Fruit fly (Drosophila melanogaster): ENCODE data around the gene Gr77a.

Gene Gr77a

DNA sequence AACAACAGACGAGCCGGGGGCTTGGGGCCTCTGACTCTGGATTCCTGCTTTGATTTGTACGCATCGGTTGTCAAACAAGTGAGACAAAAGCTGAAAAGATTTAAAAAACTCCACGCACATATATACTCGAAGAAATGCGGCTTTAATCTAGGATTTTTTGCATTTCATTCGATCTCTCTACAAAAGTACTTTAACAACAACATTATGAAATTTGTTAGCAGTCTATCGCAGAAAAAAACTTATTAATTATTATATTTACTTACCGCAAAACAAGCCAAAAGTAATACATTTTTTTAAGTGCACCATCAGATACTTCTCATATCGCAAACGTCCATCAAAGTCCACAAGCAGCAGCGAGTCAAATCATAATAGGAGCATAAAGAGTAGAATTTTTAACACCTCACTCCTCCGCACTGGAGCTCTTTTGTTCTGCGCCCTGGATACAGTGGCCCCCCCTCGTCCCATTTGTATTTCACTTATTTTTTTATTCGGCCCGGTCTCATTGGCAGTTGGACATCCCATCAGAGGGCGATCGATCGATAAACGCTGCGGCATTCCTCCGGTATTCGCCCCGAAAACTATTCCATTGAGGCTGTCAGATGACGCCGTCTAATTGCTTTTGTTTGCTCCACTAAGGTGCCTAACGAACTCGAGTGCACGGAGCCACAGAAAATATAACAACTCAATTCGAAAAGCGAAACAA is 28.6 kb downstream of the Gr77a start (continued):
- TF ChIP-seq CG10565 (GFP tag; optimal IDR thresholded peaks at IDR 0.05) (no peak), CG3995 (GFP tag; optimal IDR thresholded peaks at IDR 0.05) (no peak), HLH54F (GFP tag; optimal IDR thresholded peaks at IDR 0.05) (no peak), CG2120 (GFP tag; optimal IDR thresholded peaks at IDR 0.05) (peak; percentile 22), Meics (GFP tag; optimal IDR thresholded peaks at IDR 0.05) (peak; percentile 15), CG2889 (GFP tag; IDR thresholded peaks at IDR 0.05) (no peak), CG12236 (GFP tag; optimal IDR thresholded peaks at IDR 0.05) (no peak), oc (tag; optimal IDR thresholded peaks at IDR 0.05) (peak; percentile 44), CG12391 (tag; optimal IDR thresholded peaks at IDR 0.05) (peak; percentile 55), da (GFP tag; optimal IDR thresholded peaks at IDR 0.05) (no peak), CG1602 (GFP tag; optimal IDR thresholded peaks at IDR 0.05) (peak; percentile 30), CG17802 (tag; optimal IDR thresholded peaks at IDR 0.05) (no peak), CG31388 (GFP tag; optimal IDR thresholded peaks at IDR 0.05) (peak; percentile 2), Atf6 (GFP tag; IDR thresholded peaks at IDR 0.05) (0 out of 2 replicates have a peak, but pooled peaks have one; percentile 15), tup (GFP tag; optimal IDR thresholded peaks at IDR 0.05) (no peak), CG10267 (tag; optimal IDR thresholded peaks at IDR 0.05) (peak; percentile 52), Nf-YB (GFP tag; optimal IDR thresholded peaks at IDR 0.05) (peak; percentile 8), CG33557 (GFP tag; optimal IDR thresholded peaks at IDR 0.05) (no peak), gce (GFP tag; IDR thresholded peaks at IDR 0.05) (no peak), slbo (GFP tag; IDR thresholded peaks at IDR 0.05) (peak; percentile 50), danr (GFP tag; IDR thresholded peaks at IDR 0.05) (no peak), Atf3 (GFP tag; optimal IDR thresholded peaks at IDR 0.05) (no peak), Mrtf (GFP tag; IDR thresholded peaks at IDR 0.05) (no peak), CG13775 (GFP tag; optimal IDR thresholded peaks at IDR 0.05) (peak; percentile 6), ab (GFP tag; optimal IDR thresholded peaks at IDR 0.05) (no peak), CG43689 (GFP tag; IDR thresholded peaks at IDR 0.05) (no peak), disco-r (GFP tag; optimal IDR thresholded peaks at IDR 0.05) (no peak), Xbp1 (GFP tag; optimal IDR thresholded peaks at IDR 0.05) (peak; percentile 43), tna (GFP tag; IDR thresholded peaks at IDR 0.05; ENCODE audit: partially characterized antibody) (no peak), CG12942 (GFP tag; optimal IDR thresholded peaks at IDR 0.05) (no peak), jigr1 (GFP tag; IDR thresholded peaks at IDR 0.05) (no peak), Dref (GFP tag; IDR thresholded peaks at IDR 0.05) (no peak), CG15479 (GFP tag; optimal IDR thresholded peaks at IDR 0.05) (no peak), CG10979 (tag; optimal IDR thresholded peaks at IDR 0.05) (peak; percentile 55), CG7928 (GFP tag; optimal IDR thresholded peaks at IDR 0.05) (no peak), jumu (GFP tag; optimal IDR thresholded peaks at IDR 0.05) (no peak), lov (optimal IDR thresholded peaks at IDR 0.05) (no peak), lov (GFP tag; IDR thresholded peaks at IDR 0.05) (no peak), Dip2 (GFP tag; IDR thresholded peaks at IDR 0.05) (no peak), CG10654 (GFP tag; optimal IDR thresholded peaks at IDR 0.05) (peak; percentile 10), E2f1 (GFP tag; IDR thresholded peaks at IDR 0.05) (0 out of 2 replicates have a peak, but pooled peaks have one; percentile 37), CG6272 (GFP tag; IDR thresholded peaks at IDR 0.05) (no peak), CG4424 (GFP tag; optimal IDR thresholded peaks at IDR 0.05) (peak; percentile 52), CG9437 (GFP tag; optimal IDR thresholded peaks at IDR 0.05) (no peak), CG15696 (tag; optimal IDR thresholded peaks at IDR 0.05) (no peak), CG13287 (GFP tag; IDR thresholded peaks at IDR 0.05; ENCODE audit: partially characterized antibody) (no peak), otp (GFP tag; IDR thresholded peaks at IDR 0.05) (0 out of 3 replicates have a peak, but pooled peaks have one; percentile 35), ara (GFP tag; IDR thresholded peaks at IDR 0.05) (0 out of 2 replicates have a peak, but pooled peaks have one; percentile 55), dati (GFP tag; IDR thresholded peaks at IDR 0.05) (no peak), HHEX (GFP tag; optimal IDR thresholded peaks at IDR 0.05) (peak; percentile 8), CG18476 (GFP tag; optimal IDR thresholded peaks at IDR 0.05) (no peak)
